Worm (Caenorhabditis elegans) whole organism, late embryonic: ENCODE data around the gene F41G3.19.

Experiments used
- K02D7.2 ChIP-seq: sonication (generic microtip); optimal IDR thresholded peaks from 2 replicates; lab custom pipeline; 2017; ENCODE audit warnings: mild to moderate bottlenecking, missing genetic modification characterization, missing compliant biosample characterization
- ama-1 ChIP-seq: fragments of 150-350 bp; optimal IDR thresholded peaks from 2 replicates; lab custom pipeline; 2014
- ceh-45 ChIP-seq: fragments of 200-800 bp; sonication (Bioruptor generic); IDR thresholded peaks from 2 replicates; pipeline ENCODE4 v1.3.6; 2022; ENCODE audit warnings: missing genetic modification reagents, missing genetic modification characterization, missing compliant biosample characterization
- ets-4 ChIP-seq: sonication (generic microtip); optimal IDR thresholded peaks from 2 replicates; lab custom pipeline; 2016; ENCODE audit warnings: missing genetic modification characterization, missing compliant biosample characterization
- fkh-10 ChIP-seq: fragments of 150-350 bp; optimal IDR thresholded peaks from 2 replicates; lab custom pipeline; 2014; ENCODE audit warnings: missing biosample characterization, missing genetic modification reagents, missing genetic modification characterization
- hlh-15 ChIP-seq: sonication (generic microtip); optimal IDR thresholded peaks from 2 replicates; lab custom pipeline; 2016; ENCODE audit warnings: missing genetic modification characterization, missing compliant biosample characterization
- nfya-1 ChIP-seq: sonication (generic microtip); optimal IDR thresholded peaks from 2 replicates; lab custom pipeline; 2017; ENCODE audit warnings: missing genetic modification characterization, mild to moderate bottlenecking, missing compliant biosample characterization, antibody characterized with exemption, moderate library complexity
- nhr-11 ChIP-seq: fragments of 150-350 bp; optimal IDR thresholded peaks from 2 replicates; lab custom pipeline; 2014; ENCODE audit warnings: missing biosample characterization, missing genetic modification characterization
- pag-3 ChIP-seq: sonication (generic microtip); optimal IDR thresholded peaks from 2 replicates; lab custom pipeline; 2016; ENCODE audit warnings: missing compliant biosample characterization, missing genetic modification characterization, borderline replicate concordance
- sdc-2 ChIP-seq: sonication (generic microtip); optimal IDR thresholded peaks from 2 replicates; lab custom pipeline; 2016; ENCODE audit warnings: missing genotype, missing genetic modification characterization, missing compliant biosample characterization

DNA sequence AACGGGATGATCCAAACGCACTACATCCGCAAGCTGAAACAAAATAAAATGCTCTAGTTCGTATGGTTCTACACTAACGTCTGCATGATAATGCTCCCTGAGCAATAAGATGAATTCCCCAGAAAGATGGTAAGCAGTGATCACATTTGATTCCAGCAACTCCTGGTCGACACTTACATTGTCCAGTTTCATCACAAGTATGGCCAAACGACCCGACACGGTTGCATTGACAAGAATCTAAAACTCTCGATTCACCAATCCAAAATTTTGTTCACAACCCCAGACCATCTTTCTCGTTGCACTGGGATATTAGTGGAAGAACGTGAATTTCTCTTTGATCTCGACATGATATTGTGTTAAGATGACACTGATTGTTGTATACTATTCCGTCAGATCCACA is 18.1 kb upstream of the F41G3.19 start:
- TF ChIP-seq pag-3 (no peak), ama-1 (lab: Kevin White, UChicago) (no peak), ets-4 (tag; lab: Kevin White, UChicago) (no peak), nhr-11 (tag; lab: Kevin White, UChicago) (no peak), nfya-1 (no peak), fkh-10 (GFP tag; lab: Kevin White, UChicago) (no peak), K02D7.2 (tag; lab: Kevin White, UChicago) (no peak), ceh-45 (no peak), sdc-2 (tag; lab: Kevin White, UChicago) (no peak), hlh-15 (tag; lab: Kevin White, UChicago) (no peak)
